Worm (Caenorhabditis elegans) whole organism, young adult: ENCODE results near the gene ani-3.

Experiments
- B0336.3 ChIP-seq: fragments of 200-800 bp; sonication (Bioruptor generic); IDR thresholded peaks from 2 replicates; pipeline ENCODE4 v1.3.6; 2022; ENCODE audit warnings: missing genetic modification characterization, missing compliant biosample characterization
- C06A6.2 ChIP-seq: fragments of 200-800 bp; sonication (Bioruptor generic); conservative IDR thresholded peaks from 2 replicates; pipeline ENCODE4 v1.3.6; 2022; ENCODE audit warnings: missing genetic modification characterization, missing compliant biosample characterization
- F22D6.2 ChIP-seq: sonication (generic microtip); optimal IDR thresholded peaks from 2 replicates; lab custom pipeline; 2016; ENCODE audit warnings: mild to moderate bottlenecking, missing genetic modification characterization, missing compliant biosample characterization
- F23B12.7 ChIP-seq: sonication (generic microtip); optimal IDR thresholded peaks from 2 replicates; lab custom pipeline; 2017; ENCODE audit warnings: missing genetic modification characterization, mild to moderate bottlenecking, missing compliant biosample characterization, antibody characterized with exemption, moderate library complexity; ENCODE audit not compliant: insufficient read depth
- F33H1.4 ChIP-seq: fragments of 200-800 bp; sonication (Bioruptor generic); IDR thresholded peaks from 2 replicates; pipeline ENCODE4 v1.3.6; 2022; ENCODE audit warnings: missing genetic modification reagents, missing genetic modification characterization, missing compliant biosample characterization
- F52B5.7 ChIP-seq: sonication (generic microtip); optimal IDR thresholded peaks from 2 replicates; lab custom pipeline; 2016; ENCODE audit warnings: mild to moderate bottlenecking, missing genetic modification characterization, missing compliant biosample characterization
- F57A8.1 ChIP-seq: fragments of 200-800 bp; sonication (Bioruptor generic); optimal IDR thresholded peaks from 2 replicates; lab custom pipeline; 2018; ENCODE audit warnings: mild to moderate bottlenecking, missing genetic modification characterization, moderate library complexity, missing compliant biosample characterization
- Y53F4B.3 ChIP-seq: fragments of 200-800 bp; sonication (Bioruptor generic); IDR thresholded peaks from 2 replicates; pipeline ENCODE4 v1.3.6; 2022; ENCODE audit warnings: missing genetic modification reagents, missing genetic modification characterization, missing compliant biosample characterization
- Y53G8AR.9 ChIP-seq: fragments of 200-800 bp; sonication (Bioruptor generic); conservative IDR thresholded peaks from 2 replicates; pipeline ENCODE4 v1.3.6; 2022; ENCODE audit warnings: missing genetic modification reagents, missing genetic modification characterization, missing compliant biosample characterization
- Y67H2A.10 ChIP-seq: fragments of 200-800 bp; sonication (Bioruptor generic); conservative IDR thresholded peaks from 2 replicates; pipeline ENCODE4 v1.3.6; 2022; ENCODE audit warnings: missing genetic modification reagents, missing genetic modification characterization, missing compliant biosample characterization
- Y79H2A.3 ChIP-seq: fragments of 200-800 bp; sonication (Bioruptor generic); conservative IDR thresholded peaks from 2 replicates; pipeline ENCODE4 v1.3.6; 2022; ENCODE audit warnings: missing genetic modification reagents, missing genetic modification characterization, missing compliant biosample characterization
- ama-1 ChIP-seq, 3 experiments: fragments of 150-350 bp in 1 of 3; sonication (generic microtip) in 2 of 3; optimal IDR thresholded peaks; 2 replicates each; lab custom pipeline; 2014 to 2018; ENCODE audit warnings: missing biosample characterization in 2 of 3, missing genetic modification characterization in 2 of 3, missing genetic modification reagents in 2 of 3
- atf-7 ChIP-seq: sonication (generic microtip); optimal IDR thresholded peaks from 2 replicates; lab custom pipeline; 2017; ENCODE audit warnings: mild to moderate bottlenecking, missing genetic modification characterization, missing compliant biosample characterization
- ccch-3 ChIP-seq: fragments of 200-800 bp; sonication (Bioruptor generic); optimal IDR thresholded peaks from 2 replicates; lab custom pipeline; 2018; ENCODE audit warnings: mild to moderate bottlenecking, missing genetic modification characterization, missing compliant biosample characterization
- cebp-1 ChIP-seq, 2 experiments: fragments of 200-800 bp in 1 of 2; sonication (Bioruptor generic) in 1 of 2; sonication (generic microtip) in 1 of 2; IDR thresholded peaks in 1 of 2; optimal IDR thresholded peaks in 1 of 2; 2 replicates each; pipeline versions ENCODE4 v1.3.6 to Lab custom; 2017 to 2022; ENCODE audit warnings: missing compliant biosample characterization in 2 of 2, missing genetic modification characterization in 2 of 2, mild to moderate bottlenecking in 1 of 2, missing genetic modification reagents in 1 of 2, moderate library complexity in 1 of 2
- ceh-27 ChIP-seq: fragments of 200-800 bp; sonication (Bioruptor generic); optimal IDR thresholded peaks from 2 replicates; lab custom pipeline; 2018; ENCODE audit warnings: mild to moderate bottlenecking, missing genetic modification characterization, moderate library complexity, missing compliant biosample characterization
- ceh-40 ChIP-seq: fragments of 200-800 bp; sonication (Bioruptor generic); IDR thresholded peaks from 2 replicates; pipeline ENCODE4 v1.3.6; 2022; ENCODE audit warnings: missing genetic modification characterization, missing compliant biosample characterization
- ceh-79 ChIP-seq: sonication (generic microtip); optimal IDR thresholded peaks from 2 replicates; lab custom pipeline; 2017; ENCODE audit warnings: mild to moderate bottlenecking, missing genetic modification characterization, missing compliant biosample characterization
- chd-7 ChIP-seq: sonication (generic microtip); optimal IDR thresholded peaks from 2 replicates; lab custom pipeline; 2016; ENCODE audit warnings: mild to moderate bottlenecking, missing genetic modification characterization, moderate library complexity, missing compliant biosample characterization
- dox-1 ChIP-seq: fragments of 200-800 bp; sonication (Bioruptor generic); IDR thresholded peaks from 2 replicates; pipeline ENCODE4 v1.3.6; 2022; ENCODE audit warnings: missing genetic modification reagents, missing genetic modification characterization, missing compliant biosample characterization
- ekl-4 ChIP-seq: fragments of 200-800 bp; sonication (Bioruptor generic); IDR thresholded peaks from 2 replicates; pipeline ENCODE4 v1.3.6; 2022; ENCODE audit warnings: missing genetic modification reagents, missing genetic modification characterization, missing compliant biosample characterization
- hlh-26 ChIP-seq: fragments of 200-800 bp; sonication (Bioruptor generic); conservative IDR thresholded peaks from 2 replicates; pipeline ENCODE4 v1.3.6; 2022; ENCODE audit warnings: missing genetic modification reagents, missing genetic modification characterization, missing compliant biosample characterization
- lin-35 ChIP-seq, 3 experiments: fragments of 150-350 bp in 2 of 3; sonication (generic microtip) in 1 of 3; optimal IDR thresholded peaks; 2 replicates each; lab custom pipeline; 2014 to 2018; ENCODE audit warnings: missing biosample characterization in 3 of 3, missing genetic modification characterization in 3 of 3, missing genetic modification reagents in 3 of 3
- lin-54 ChIP-seq: fragments of 200-800 bp; sonication (Bioruptor generic); optimal IDR thresholded peaks from 2 replicates; lab custom pipeline; 2018; ENCODE audit warnings: mild to moderate bottlenecking, missing genetic modification characterization, missing compliant biosample characterization
- lsy-27 ChIP-seq: sonication (generic microtip); optimal IDR thresholded peaks from 2 replicates; lab custom pipeline; 2017; ENCODE audit warnings: missing genetic modification characterization, mild to moderate bottlenecking, missing compliant biosample characterization, antibody characterized with exemption, missing genotype, borderline replicate concordance; ENCODE audit not compliant: insufficient read depth
- madf-10 ChIP-seq: sonication (generic microtip); optimal IDR thresholded peaks from 2 replicates; lab custom pipeline; 2016; ENCODE audit warnings: mild to moderate bottlenecking, missing genetic modification characterization, missing compliant biosample characterization
- madf-3 ChIP-seq: fragments of 200-800 bp; sonication (Bioruptor generic); IDR thresholded peaks from 2 replicates; pipeline ENCODE4 v1.3.6; 2022; ENCODE audit warnings: missing genetic modification reagents, missing genetic modification characterization, missing compliant biosample characterization
- madf-6 ChIP-seq: fragments of 200-800 bp; sonication (Bioruptor generic); IDR thresholded peaks from 2 replicates; pipeline ENCODE4 v1.3.6; 2022; ENCODE audit warnings: missing genetic modification reagents, missing genetic modification characterization, missing compliant biosample characterization
- mes-4 ChIP-seq: sonication (generic microtip); optimal IDR thresholded peaks from 2 replicates; lab custom pipeline; 2016; ENCODE audit warnings: missing genotype, missing genetic modification characterization, missing compliant biosample characterization
- rec-8 ChIP-seq, 2 experiments: sonication (generic microtip); optimal IDR thresholded peaks; 2 replicates each; lab custom pipeline; 2016; ENCODE audit warnings: mild to moderate bottlenecking in 2 of 2, missing genetic modification characterization in 2 of 2, missing genetic modification reagents in 2 of 2, missing genotype in 2 of 2, missing biosample characterization in 1 of 2, missing compliant biosample characterization in 1 of 2, moderate library complexity in 1 of 2
- repo-1 ChIP-seq: sonication (generic microtip); optimal IDR thresholded peaks from 2 replicates; lab custom pipeline; 2017; ENCODE audit warnings: mild to moderate bottlenecking, missing genetic modification characterization, missing compliant biosample characterization
- rpc-1 ChIP-seq, 2 experiments: fragments of 150-350 bp in 1 of 2; sonication (generic microtip) in 1 of 2; optimal IDR thresholded peaks; 2 replicates each; lab custom pipeline; 2014 to 2018; ENCODE audit warnings: missing biosample characterization in 1 of 2, missing genetic modification characterization in 1 of 2, missing genetic modification reagents in 1 of 2, missing genotype in 1 of 2
- snpc-1.3 ChIP-seq: sonication (generic microtip); optimal IDR thresholded peaks from 2 replicates; lab custom pipeline; 2017; ENCODE audit warnings: missing genetic modification characterization, mild to moderate bottlenecking, missing compliant biosample characterization, antibody characterized with exemption, moderate library complexity, missing genotype, missing genetic modification reagents; ENCODE audit not compliant: insufficient read depth
- somi-1 ChIP-seq: fragments of 200-800 bp; sonication (Bioruptor generic); optimal IDR thresholded peaks from 2 replicates; lab custom pipeline; 2018; ENCODE audit warnings: mild to moderate bottlenecking, missing genetic modification characterization, missing compliant biosample characterization
- sptf-2 ChIP-seq: fragments of 200-800 bp; sonication (Bioruptor generic); optimal IDR thresholded peaks from 2 replicates; lab custom pipeline; 2018; ENCODE audit warnings: mild to moderate bottlenecking, missing genetic modification characterization, missing compliant biosample characterization
- tbx-9 ChIP-seq: sonication (generic microtip); optimal IDR thresholded peaks from 2 replicates; lab custom pipeline; 2016; ENCODE audit warnings: borderline replicate concordance, missing genetic modification characterization, inconsistent platforms, missing compliant biosample characterization
- xnd-1 ChIP-seq: sonication (generic microtip); optimal IDR thresholded peaks from 2 replicates; lab custom pipeline; 2016; ENCODE audit warnings: missing genotype, missing genetic modification reagents, missing genetic modification characterization, missing compliant biosample characterization
- zfh-2 ChIP-seq: fragments of 200-800 bp; sonication (Bioruptor generic); conservative IDR thresholded peaks from 2 replicates; pipeline ENCODE4 v1.3.6; 2022; ENCODE audit warnings: missing genetic modification reagents, missing genetic modification characterization, missing compliant biosample characterization
- ztf-18 ChIP-seq: sonication (generic microtip); optimal IDR thresholded peaks from 2 replicates; lab custom pipeline; 2016; ENCODE audit warnings: missing genotype, mild to moderate bottlenecking, missing genetic modification characterization, missing compliant biosample characterization
- ztf-26 ChIP-seq: sonication (generic microtip); optimal IDR thresholded peaks from 2 replicates; lab custom pipeline; 2017; ENCODE audit warnings: missing genetic modification characterization, missing compliant biosample characterization

ani-3 gene

DNA sequence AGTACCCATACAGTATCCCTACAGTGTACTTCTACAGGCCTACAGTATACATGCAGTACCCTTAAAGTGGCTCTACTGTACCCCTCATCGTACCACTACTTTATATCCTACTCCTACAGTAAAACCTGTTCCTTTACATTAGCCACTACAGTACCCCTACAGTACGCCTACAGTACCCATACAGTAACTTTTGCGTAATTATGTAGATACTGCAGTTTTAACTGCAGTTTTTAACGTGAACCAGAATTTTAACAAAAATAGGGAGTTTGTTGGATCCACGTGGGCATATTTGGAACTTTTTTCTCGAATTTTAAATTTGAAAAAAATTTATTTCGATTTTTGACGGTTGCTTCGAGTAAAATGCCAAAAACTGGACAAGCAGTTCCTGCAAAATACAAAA lies 45.8 kb downstream of the ani-3 start, which contains the start of gene W04E12.4:
Gene W04E12.4 (plus strand): TSS at position 301 of the 400 bp plus-strand sequence.
- no peak for TF ChIP-seq sptf-2 (GFP tag; lab: Kevin White, UChicago)
- no peak for TF ChIP-seq rpc-1 (optimal IDR thresholded peaks at IDR 0.05; lab: Kevin White, UChicago)
- TF ChIP-seq rpc-1 (tag; optimal IDR thresholded peaks at IDR 0.05; lab: Kevin White, UChicago), result no peak
- TF ChIP-seq C06A6.2 (GFP tag; lab: Robert Waterston, UW), result no peak
- TF ChIP-seq Y53G8AR.9 (GFP tag; lab: Robert Waterston, UW), result no peak
- no peak for TF ChIP-seq hlh-26 (GFP tag; lab: Robert Waterston, UW)
- TF ChIP-seq F23B12.7, result no peak
- TF ChIP-seq ekl-4, result no peak
- TF ChIP-seq xnd-1 (tag; lab: Kevin White, UChicago), result no peak
- no peak for TF ChIP-seq lsy-27 (tag; lab: Kevin White, UChicago)
- no peak for TF ChIP-seq dox-1 (GFP tag; lab: Robert Waterston, UW)
- TF ChIP-seq Y53F4B.3 (GFP tag; lab: Robert Waterston, UW), result no peak
- TF ChIP-seq atf-7 (tag; lab: Kevin White, UChicago), result no peak

DNA sequence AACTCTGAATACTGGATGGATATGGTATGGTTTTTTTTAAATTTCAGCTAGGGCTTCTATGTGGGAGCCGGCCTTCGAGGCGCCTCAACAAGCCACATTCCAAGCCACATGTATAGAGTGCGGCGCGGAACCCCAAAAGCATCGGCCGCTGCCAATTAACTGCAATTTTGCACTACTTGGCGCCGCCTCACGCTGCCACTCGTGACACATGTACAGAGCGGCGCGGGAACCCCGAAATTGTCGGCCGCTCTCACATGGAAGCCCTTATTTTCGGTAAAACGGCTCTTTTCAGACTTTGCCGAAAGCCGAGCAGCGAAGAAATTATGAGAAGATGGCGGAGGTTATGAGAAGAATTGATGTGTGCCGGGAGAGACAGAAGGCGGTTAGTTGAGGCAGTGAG lies 46.3 kb downstream of the ani-3 start:
- TF ChIP-seq ceh-27 (no peak), ztf-18 (tag; lab: Kevin White, UChicago) (no peak), ccch-3 (no peak), zfh-2 (GFP tag; lab: Robert Waterston, UW) (peak; percentile 69), madf-10 (no peak)
- TF ChIP-seq, all 124 proteins: peak for 1

DNA sequence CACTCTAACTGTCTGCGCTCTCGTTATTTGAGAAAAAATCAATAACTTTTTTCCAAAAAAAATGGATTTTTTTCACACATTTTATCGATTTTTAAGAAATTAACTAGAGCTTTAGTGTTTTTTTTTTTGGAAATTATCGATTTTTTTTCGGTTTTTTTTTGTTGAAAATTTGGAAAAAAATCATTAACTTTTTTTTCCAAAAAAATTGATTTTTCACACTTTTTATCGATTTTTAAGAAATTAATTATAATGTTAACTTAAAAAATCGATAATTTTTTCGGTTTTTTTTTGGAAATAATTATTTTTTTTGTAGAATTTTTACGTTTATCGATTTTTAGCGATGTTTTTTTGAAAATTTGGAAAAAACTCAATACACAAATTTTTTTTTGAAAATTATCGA lies 46.7 kb downstream of the ani-3 start:
- TF ChIP-seq madf-3 (GFP tag; lab: Robert Waterston, UW) (no peak), Y79H2A.3 (GFP tag; lab: Robert Waterston, UW) (no peak), ztf-18 (tag; lab: Kevin White, UChicago) (no peak), snpc-1.3 (tag; lab: Kevin White, UChicago) (no peak), tbx-9 (tag; lab: Kevin White, UChicago) (no peak), Y53G8AR.9 (GFP tag; lab: Robert Waterston, UW) (no peak), lin-35 (GFP tag; optimal IDR thresholded peaks at IDR 0.05; lab: Kevin White, UChicago) (no peak), ama-1 (optimal IDR thresholded peaks at IDR 0.05; lab: Kevin White, UChicago) (no peak), ama-1 (GFP tag; optimal IDR thresholded peaks at IDR 0.05; lab: Kevin White, UChicago) (no peak), C06A6.2 (GFP tag; lab: Robert Waterston, UW) (no peak), F33H1.4 (GFP tag; lab: Robert Waterston, UW) (no peak), ztf-26 (tag; lab: Kevin White, UChicago) (no peak), lsy-27 (tag; lab: Kevin White, UChicago) (no peak), chd-7 (no peak), madf-6 (no peak)

DNA sequence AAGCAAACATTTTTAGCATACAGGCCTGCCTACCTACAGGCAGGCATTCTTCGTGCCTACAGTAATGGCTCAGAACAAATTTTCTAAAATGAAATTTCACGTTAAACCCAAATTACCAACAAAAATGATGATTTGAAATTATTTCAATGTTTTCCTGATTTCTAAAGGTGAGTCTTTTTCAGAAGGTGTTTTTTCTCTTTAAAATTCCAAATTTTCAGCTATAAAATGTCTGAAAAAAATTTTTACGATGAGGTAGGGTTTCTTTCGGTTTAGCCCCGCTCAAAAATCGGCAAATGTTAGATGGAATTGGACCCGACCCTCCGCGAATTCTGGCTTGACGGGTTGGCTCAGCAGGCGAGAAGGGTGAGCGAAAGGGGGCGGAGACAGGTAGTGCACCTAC lies 48.3 kb downstream of the ani-3 start, which contains the start of gene W04E12.5:
Gene W04E12.5 (plus strand): TSS at position 301 of the 400 bp plus-strand sequence.
- TF ChIP-seq lin-54 (no peak), F57A8.1 (GFP tag; lab: Kevin White, UChicago) (no peak), atf-7 (tag; lab: Kevin White, UChicago) (no peak), ceh-40 (GFP tag; lab: Robert Waterston, UW) (no peak), ceh-79 (tag; lab: Kevin White, UChicago) (no peak), B0336.3 (GFP tag; lab: Robert Waterston, UW) (no peak), repo-1 (tag; lab: Kevin White, UChicago) (no peak), hlh-26 (GFP tag; lab: Robert Waterston, UW) (no peak), F52B5.7 (no peak), rpc-1 (optimal IDR thresholded peaks at IDR 0.05; lab: Kevin White, UChicago) (no peak), rpc-1 (tag; optimal IDR thresholded peaks at IDR 0.05; lab: Kevin White, UChicago) (no peak), rec-8 (tag; optimal IDR thresholded peaks at IDR 0.05; lab: Kevin White, UChicago) (no peak), somi-1 (GFP tag; lab: Kevin White, UChicago) (no peak), mes-4 (tag; lab: Kevin White, UChicago) (no peak), Y67H2A.10 (GFP tag; lab: Robert Waterston, UW) (no peak), cebp-1 (GFP tag; IDR thresholded peaks at IDR 0.05; lab: Robert Waterston, UW) (no peak), cebp-1 (tag; optimal IDR thresholded peaks at IDR 0.05; lab: Kevin White, UChicago) (no peak), F22D6.2 (tag; lab: Kevin White, UChicago) (no peak)
